Worm (Caenorhabditis elegans): ENCODE measurements around the gene Y59H11AM.1.

The Y59H11AM.1 gene

DNA sequence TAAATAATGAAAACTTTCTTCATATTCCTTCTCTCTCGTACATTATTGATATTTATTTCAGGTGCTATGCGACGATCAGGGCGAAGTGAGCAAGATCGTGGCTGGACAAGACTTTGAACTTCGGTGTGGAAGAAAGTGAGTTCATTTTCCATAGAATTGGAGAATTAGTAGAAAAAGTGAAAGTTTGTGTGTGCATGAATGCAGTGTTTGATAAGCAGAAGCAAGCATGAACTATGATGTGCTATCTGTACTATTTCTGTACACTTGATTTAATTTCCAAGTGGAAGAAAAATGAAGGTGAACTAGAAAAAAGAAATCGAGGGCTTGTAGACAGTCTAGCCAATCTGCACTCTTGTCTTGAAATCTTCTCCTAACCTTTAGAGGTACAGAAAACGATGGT is 39.2 kb upstream of the Y59H11AM.1 start:
- no peak for TF ChIP-seq nhr-12 (tag; optimal IDR thresholded peaks at IDR 0.05)
- TF ChIP-seq nhr-23 (tag; optimal IDR thresholded peaks at IDR 0.05) = no peak
- no peak for TF ChIP-seq R02D3.7 (tag; optimal IDR thresholded peaks at IDR 0.05)
- peak; percentile 92 for TF ChIP-seq elt-2 (tag; optimal IDR thresholded peaks at IDR 0.05)
- TF ChIP-seq skn-1 (tag; optimal IDR thresholded peaks at IDR 0.05) = no peak
- no peak for TF ChIP-seq ZK546.5 (tag; optimal IDR thresholded peaks at IDR 0.05)
- no peak for TF ChIP-seq nhr-76 (tag; optimal IDR thresholded peaks at IDR 0.05)
- peak; percentile 10 for TF ChIP-seq pha-4 (tag; optimal IDR thresholded peaks at IDR 0.05)
- TF ChIP-seq lsy-12 (tag; optimal IDR thresholded peaks at IDR 0.05) = no peak
- TF ChIP-seq snpc-4 (tag; optimal IDR thresholded peaks at IDR 0.05) = no peak
- no peak for TF ChIP-seq ceh-16 (tag; optimal IDR thresholded peaks at IDR 0.05)
- TF ChIP-seq nhr-237 (tag; optimal IDR thresholded peaks at IDR 0.05) = no peak
- TF ChIP-seq egl-5 (tag; optimal IDR thresholded peaks at IDR 0.05) = no peak
- TF ChIP-seq nfya-1 (tag; optimal IDR thresholded peaks at IDR 0.05; ENCODE audit: insufficient read depth) = no peak
- TF ChIP-seq pqm-1 (tag; optimal IDR thresholded peaks at IDR 0.05) = peak; percentile 74
- TF ChIP-seq unc-39 (tag; optimal IDR thresholded peaks at IDR 0.05) = no peak
- no peak for TF ChIP-seq ceh-9 (tag; optimal IDR thresholded peaks at IDR 0.05)
- TF ChIP-seq ceh-28 (tag; optimal IDR thresholded peaks at IDR 0.05) = no peak
- no peak for TF ChIP-seq elt-3 (tag; optimal IDR thresholded peaks at IDR 0.05)
- no peak for TF ChIP-seq fos-1 (tag; optimal IDR thresholded peaks at IDR 0.05)

ce11 chrIV:8532796-8533195 is 38.4 kb upstream of the Y59H11AM.1 start:
- TF ChIP-seq daf-12 (tag; optimal IDR thresholded peaks at IDR 0.05) (no peak), pqm-1 (tag; optimal IDR thresholded peaks at IDR 0.05) (peak; percentile 62), ztf-11 (tag; optimal IDR thresholded peaks at IDR 0.05) (no peak), egl-5 (tag; optimal IDR thresholded peaks at IDR 0.05) (no peak), unc-62 (GFP tag; optimal IDR thresholded peaks at IDR 0.05) (no peak), elt-2 (tag; optimal IDR thresholded peaks at IDR 0.05) (peak; percentile 80), nfya-1 (tag; optimal IDR thresholded peaks at IDR 0.05; ENCODE audit: insufficient read depth) (peak; percentile 70), snpc-4 (tag; optimal IDR thresholded peaks at IDR 0.05) (no peak)

DNA sequence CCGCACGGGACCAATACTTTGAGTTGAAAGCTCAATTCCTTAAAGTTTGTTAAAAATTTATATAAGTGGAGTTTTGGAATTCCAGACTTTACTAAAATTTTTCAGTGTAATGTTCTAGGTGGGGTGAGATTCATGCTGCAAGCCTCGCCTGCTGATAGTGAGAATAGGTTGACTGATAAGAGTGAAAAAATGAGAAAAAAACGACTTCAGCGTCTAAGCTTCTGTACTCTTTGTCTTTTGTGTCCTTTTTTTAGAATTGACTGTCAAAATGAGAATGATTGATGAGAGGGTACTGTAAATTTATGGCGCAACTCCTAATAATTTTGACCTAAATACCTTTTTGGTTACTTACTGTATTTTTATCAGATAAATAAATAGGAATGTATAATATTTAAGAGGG is 37.0 kb upstream of the Y59H11AM.1 start:
- TF ChIP-seq snpc-4 (tag; optimal IDR thresholded peaks at IDR 0.05) (no peak), lsy-12 (tag; optimal IDR thresholded peaks at IDR 0.05) (no peak), skn-1 (tag; optimal IDR thresholded peaks at IDR 0.05) (no peak), R02D3.7 (tag; optimal IDR thresholded peaks at IDR 0.05) (no peak), pha-4 (tag; optimal IDR thresholded peaks at IDR 0.05) (peak; percentile 8), ztf-11 (tag; optimal IDR thresholded peaks at IDR 0.05) (no peak), elt-1 (tag; optimal IDR thresholded peaks at IDR 0.05) (no peak), ama-1 (optimal IDR thresholded peaks at IDR 0.05) (no peak), unc-62 (GFP tag; optimal IDR thresholded peaks at IDR 0.05) (no peak), pqm-1 (tag; optimal IDR thresholded peaks at IDR 0.05) (peak; percentile 43), zag-1 (tag; optimal IDR thresholded peaks at IDR 0.05) (no peak), elt-2 (tag; optimal IDR thresholded peaks at IDR 0.05) (peak; percentile 77), daf-12 (tag; optimal IDR thresholded peaks at IDR 0.05) (no peak), egl-27 (tag; optimal IDR thresholded peaks at IDR 0.05) (peak; percentile 25), ceh-16 (tag; optimal IDR thresholded peaks at IDR 0.05) (no peak), nhr-77 (tag; optimal IDR thresholded peaks at IDR 0.05) (no peak), ceh-9 (tag; optimal IDR thresholded peaks at IDR 0.05) (no peak), nhr-12 (tag; optimal IDR thresholded peaks at IDR 0.05) (no peak)

DNA sequence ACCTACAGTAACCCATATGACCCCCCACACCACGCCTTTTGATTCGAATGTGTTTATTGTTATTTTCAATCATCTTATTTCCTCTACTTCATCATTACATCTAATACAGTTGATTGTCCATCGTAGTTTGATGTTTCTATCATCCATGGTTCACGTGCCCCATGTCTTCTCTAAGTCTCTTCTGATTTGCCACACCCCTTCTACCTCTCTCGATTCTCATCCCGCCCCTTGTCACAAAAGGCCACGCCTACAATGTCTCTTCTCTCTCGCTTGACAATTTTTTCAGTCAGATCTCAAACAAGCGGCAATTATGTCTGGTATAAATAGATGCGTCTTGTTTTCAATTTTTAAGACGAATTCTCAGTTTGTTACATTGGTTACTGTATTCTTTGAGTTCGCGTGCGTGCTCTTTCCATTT is 36.2 kb upstream of the Y59H11AM.1 start:
- peak; percentile 42 for TF ChIP-seq ceh-28 (tag; optimal IDR thresholded peaks at IDR 0.05)
- TF ChIP-seq pqm-1 (tag; optimal IDR thresholded peaks at IDR 0.05) = peak; percentile 53
- TF ChIP-seq nhr-23 (tag; optimal IDR thresholded peaks at IDR 0.05) = peak; percentile 63
- TF ChIP-seq ceh-16 (tag; optimal IDR thresholded peaks at IDR 0.05) = no peak
- TF ChIP-seq ZK546.5 (tag; optimal IDR thresholded peaks at IDR 0.05) = no peak
- no peak for TF ChIP-seq jun-1 (tag; optimal IDR thresholded peaks at IDR 0.05)
- peak; percentile 23 for TF ChIP-seq skn-1 (tag; optimal IDR thresholded peaks at IDR 0.05)
- peak; percentile 51 for TF ChIP-seq ama-1 (optimal IDR thresholded peaks at IDR 0.05)
- TF ChIP-seq nhr-77 (tag; optimal IDR thresholded peaks at IDR 0.05) = no peak
- TF ChIP-seq nhr-76 (tag; optimal IDR thresholded peaks at IDR 0.05) = peak; percentile 78
- no peak for TF ChIP-seq ceh-9 (tag; optimal IDR thresholded peaks at IDR 0.05)
- TF ChIP-seq nhr-12 (tag; optimal IDR thresholded peaks at IDR 0.05) = no peak
- no peak for TF ChIP-seq unc-62 (GFP tag; optimal IDR thresholded peaks at IDR 0.05)
- TF ChIP-seq hmg-11 (tag; optimal IDR thresholded peaks at IDR 0.05) = no peak
- TF ChIP-seq nhr-43 (tag; optimal IDR thresholded peaks at IDR 0.05; ENCODE audit: poor library complexity, severe bottlenecking) = peak; percentile 84
- peak; percentile 54 for TF ChIP-seq mml-1 (tag; optimal IDR thresholded peaks at IDR 0.05)
- no peak for TF ChIP-seq aly-2 (tag; optimal IDR thresholded peaks at IDR 0.05)
- no peak for TF ChIP-seq ztf-11 (tag; optimal IDR thresholded peaks at IDR 0.05)
- no peak for TF ChIP-seq daf-12 (tag; optimal IDR thresholded peaks at IDR 0.05)
- TF ChIP-seq tbx-2 (tag; optimal IDR thresholded peaks at IDR 0.05) = no peak
- no peak for TF ChIP-seq nhr-28 (tag; optimal IDR thresholded peaks at IDR 0.05)
- TF ChIP-seq elt-2 (tag; optimal IDR thresholded peaks at IDR 0.05) = peak; percentile 78
- TF ChIP-seq unc-39 (tag; optimal IDR thresholded peaks at IDR 0.05) = no peak
- TF ChIP-seq fkh-2 (tag; optimal IDR thresholded peaks at IDR 0.05) = no peak
- peak; percentile 32 for TF ChIP-seq lsy-12 (tag; optimal IDR thresholded peaks at IDR 0.05)
- no peak for TF ChIP-seq ceh-82 (tag; optimal IDR thresholded peaks at IDR 0.05)
- TF ChIP-seq pha-4 (tag; optimal IDR thresholded peaks at IDR 0.05) = no peak
- peak; percentile 73 for TF ChIP-seq nfya-1 (tag; optimal IDR thresholded peaks at IDR 0.05; ENCODE audit: insufficient read depth)
- no peak for TF ChIP-seq sea-2 (GFP tag; optimal IDR thresholded peaks at IDR 0.05)
- no peak for TF ChIP-seq ztf-4 (tag; optimal IDR thresholded peaks at IDR 0.05)
- no peak for TF ChIP-seq snpc-4 (tag; optimal IDR thresholded peaks at IDR 0.05)
- no peak for TF ChIP-seq zag-1 (tag; optimal IDR thresholded peaks at IDR 0.05)
- no peak for TF ChIP-seq nhr-67 (tag; optimal IDR thresholded peaks at IDR 0.05)
- no peak for TF ChIP-seq R02D3.7 (tag; optimal IDR thresholded peaks at IDR 0.05)
- TF ChIP-seq nhr-25 (tag; optimal IDR thresholded peaks at IDR 0.05) = peak; percentile 71
- no peak for TF ChIP-seq eor-1 (tag; optimal IDR thresholded peaks at IDR 0.05)
- TF ChIP-seq egl-5 (tag; optimal IDR thresholded peaks at IDR 0.05) = no peak
